Fruit fly (Drosophila melanogaster) whole organism, pupa: ENCODE measurements around the gene Acp98AB.

Experiments used
- CG10348 ChIP-seq: fragments of 200-800 bp; sonication (Bioruptor generic); IDR thresholded peaks from 2 replicates; pipeline ENCODE4 v1.3.6; 2022; ENCODE audit warnings: missing biosample characterization, missing genetic modification characterization
- CG13204 ChIP-seq: fragments of 200-800 bp; sonication (Bioruptor generic); optimal IDR thresholded peaks from 2 replicates; lab custom pipeline; 2018; ENCODE audit warnings: missing biosample characterization, mild to moderate bottlenecking, missing genetic modification characterization, moderate library complexity
- CG14655 ChIP-seq: fragments of 200-800 bp; sonication (Bioruptor generic); optimal IDR thresholded peaks from 3 replicates; lab custom pipeline; 2017; ENCODE audit warnings: mild to moderate bottlenecking, missing biosample characterization, missing genetic modification reagents, missing genetic modification characterization
- CG15710 ChIP-seq: fragments of 200-800 bp; sonication (Bioruptor generic); optimal IDR thresholded peaks from 2 replicates; lab custom pipeline; 2018; ENCODE audit warnings: missing biosample characterization, mild to moderate bottlenecking, missing genetic modification characterization, moderate library complexity
- CG17806 ChIP-seq: fragments of 200-800 bp; sonication (Bioruptor generic); optimal IDR thresholded peaks from 2 replicates; lab custom pipeline; 2018; ENCODE audit warnings: missing biosample characterization, mild to moderate bottlenecking, missing genetic modification characterization, moderate library complexity
- CG32121 ChIP-seq: fragments of 200-800 bp; sonication (Bioruptor generic); IDR thresholded peaks from 2 replicates; pipeline ENCODE4 v1.3.6; 2022; ENCODE audit warnings: missing biosample characterization, missing genetic modification characterization
- CG34367 ChIP-seq: fragments of 200-800 bp; sonication (Bioruptor generic); optimal IDR thresholded peaks from 2 replicates; lab custom pipeline; 2018; ENCODE audit warnings: missing biosample characterization, mild to moderate bottlenecking, missing genetic modification characterization
- CG4496 ChIP-seq: fragments of 200-800 bp; sonication (Bioruptor generic); IDR thresholded peaks from 3 replicates; pipeline ENCODE4 v1.3.6; 2022; ENCODE audit warnings: missing biosample characterization, missing genetic modification characterization
- CG8159 ChIP-seq: fragments of 200-800 bp; sonication (Bioruptor generic); optimal IDR thresholded peaks from 3 replicates; lab custom pipeline; 2018; ENCODE audit warnings: missing biosample characterization, mild to moderate bottlenecking, missing genetic modification characterization, moderate library complexity
- CG8301 ChIP-seq: fragments of 200-800 bp; sonication (Bioruptor generic); optimal IDR thresholded peaks from 2 replicates; lab custom pipeline; 2018; ENCODE audit warnings: missing biosample characterization, mild to moderate bottlenecking, missing genetic modification characterization
- CG9948 ChIP-seq: fragments of 200-800 bp; sonication (Bioruptor generic); optimal IDR thresholded peaks from 2 replicates; lab custom pipeline; 2018; ENCODE audit warnings: missing biosample characterization, mild to moderate bottlenecking, missing genetic modification characterization, moderate library complexity
- D1 ChIP-seq: fragments of 200-800 bp; sonication (Bioruptor generic); optimal IDR thresholded peaks from 2 replicates; lab custom pipeline; 2018; ENCODE audit warnings: missing biosample characterization, mild to moderate bottlenecking, missing genetic modification characterization, moderate library complexity
- EcR ChIP-seq: fragments of 200-800 bp; sonication (Bioruptor generic); optimal IDR thresholded peaks from 3 replicates; lab custom pipeline; 2019; ENCODE audit warnings: missing biosample characterization, missing genetic modification characterization, mild to moderate bottlenecking, moderate library complexity, missing genetic modification reagents
- Ets98B ChIP-seq: fragments of 200-800 bp; sonication (Bioruptor generic); IDR thresholded peaks from 2 replicates; pipeline ENCODE4 v1.3.6; 2022; ENCODE audit warnings: missing biosample characterization, missing genetic modification characterization
- Pif1A ChIP-seq: fragments of 200-800 bp; sonication (Bioruptor generic); optimal IDR thresholded peaks from 3 replicates; lab custom pipeline; 2016; ENCODE audit warnings: missing biosample characterization, missing genetic modification characterization
- Pif1B ChIP-seq: fragments of 200-800 bp; sonication (Bioruptor generic); optimal IDR thresholded peaks from 3 replicates; lab custom pipeline; 2016; ENCODE audit warnings: missing biosample characterization, missing genetic modification characterization
- Snoo ChIP-seq: fragments of 200-800 bp; sonication (Bioruptor generic); optimal IDR thresholded peaks from 3 replicates; lab custom pipeline; 2017; ENCODE audit warnings: missing biosample characterization, mild to moderate bottlenecking, missing genetic modification characterization, inconsistent platforms
- fd96Ca ChIP-seq: fragments of 200-800 bp; sonication (Bioruptor generic); IDR thresholded peaks from 3 replicates; pipeline ENCODE4 v1.3.6; 2022; ENCODE audit warnings: missing biosample characterization, missing genetic modification characterization
- gl ChIP-seq: fragments of 200-800 bp; sonication (Bioruptor generic); optimal IDR thresholded peaks from 2 replicates; lab custom pipeline; 2018; ENCODE audit warnings: missing biosample characterization, mild to moderate bottlenecking, missing genetic modification characterization
- rn ChIP-seq: fragments of 200-800 bp; sonication (Bioruptor generic); IDR thresholded peaks from 2 replicates; pipeline ENCODE4 v1.3.6; 2022; ENCODE audit warnings: missing biosample characterization, missing genetic modification characterization

The Acp98AB gene

DNA sequence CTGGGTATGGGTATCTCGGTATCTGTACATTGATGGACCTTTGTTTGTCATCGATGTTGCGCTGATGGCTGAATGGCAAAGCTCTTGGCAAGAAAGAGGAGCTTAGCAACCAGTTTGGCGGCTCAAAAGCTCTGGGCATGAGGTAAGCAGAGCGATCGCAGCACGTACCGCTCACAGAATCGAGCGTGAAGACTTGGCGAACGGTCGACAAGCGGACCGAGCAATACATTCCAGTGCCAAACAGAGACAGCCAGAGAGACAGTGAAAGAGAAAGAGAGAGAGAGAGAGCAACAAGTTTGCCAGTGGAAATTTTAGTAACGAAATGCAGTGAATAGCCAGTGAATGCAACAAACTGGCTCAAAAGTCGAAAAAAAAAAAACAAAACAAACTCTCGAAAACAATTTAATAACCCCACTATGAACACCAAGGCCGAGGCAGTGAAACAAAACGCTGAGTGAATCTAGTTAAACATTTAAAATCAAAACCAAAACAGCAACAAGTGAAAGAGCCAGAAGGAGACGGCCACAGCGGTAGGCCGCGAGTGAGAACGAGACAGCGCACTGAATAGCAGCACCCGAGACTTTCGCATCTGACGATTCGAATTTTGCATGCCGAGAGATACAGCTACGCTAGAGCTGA is 41.8 kb downstream of the Acp98AB start, which contains the start of gene Ets98B:
Gene Ets98B, plus strand, starts transcription at position 172 of the 639 bp plus-strand sequence.
- TF ChIP-seq CG9948 (tag; lab: Kevin White, UChicago) (no peak), Ets98B (GFP tag; lab: Robert Waterston, UW) (0 out of 2 replicates have a peak, but pooled peaks have one; percentile 52), CG4496 (GFP tag; lab: Robert Waterston, UW) (peak; percentile 71), Pif1B (GFP tag; lab: Kevin White, UChicago) (peak; percentile 30), Snoo (tag; lab: Kevin White, UChicago) (no peak), fd96Ca (0 out of 3 replicates have a peak, but pooled peaks have one; percentile 30), CG10348 (no peak), CG13204 (peak; percentile 43), CG8159 (tag; lab: Kevin White, UChicago) (peak; percentile 17)

DNA sequence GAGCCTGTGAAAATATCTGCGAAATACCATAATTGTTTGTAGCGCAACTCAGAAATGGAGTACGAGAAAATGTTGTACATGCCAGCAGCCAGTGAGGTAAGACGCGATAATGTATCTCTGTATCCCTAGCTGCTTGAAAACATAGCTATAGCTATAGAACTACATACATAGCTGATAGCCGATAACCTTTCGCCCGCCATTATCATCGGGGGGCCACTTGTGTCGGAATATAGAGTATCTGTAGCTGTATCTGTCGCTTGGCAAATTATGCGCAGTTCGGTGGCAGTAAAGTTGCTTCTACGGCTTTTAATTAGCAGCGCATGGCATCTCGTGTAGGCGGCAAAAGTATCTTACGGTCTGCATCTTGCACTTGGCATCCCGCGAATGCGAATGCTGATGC is 42.4 kb downstream of the Acp98AB start:
- TF ChIP-seq CG15710 (tag; lab: Kevin White, UChicago) (no peak), CG34367 (tag; lab: Kevin White, UChicago) (no peak), Ets98B (GFP tag; lab: Robert Waterston, UW) (no peak), CG9948 (tag; lab: Kevin White, UChicago) (no peak), Pif1A (GFP tag; lab: Kevin White, UChicago) (no peak), gl (no peak), EcR (GFP tag; lab: Kevin White, UChicago) (no peak), CG14655 (GFP tag; lab: Kevin White, UChicago) (no peak), CG13204 (no peak), CG17806 (tag; lab: Kevin White, UChicago) (no peak), CG32121 (GFP tag; lab: Robert Waterston, UW) (no peak), CG8301 (tag; lab: Kevin White, UChicago) (no peak), Snoo (tag; lab: Kevin White, UChicago) (no peak), CG8159 (tag; lab: Kevin White, UChicago) (no peak)

DNA sequence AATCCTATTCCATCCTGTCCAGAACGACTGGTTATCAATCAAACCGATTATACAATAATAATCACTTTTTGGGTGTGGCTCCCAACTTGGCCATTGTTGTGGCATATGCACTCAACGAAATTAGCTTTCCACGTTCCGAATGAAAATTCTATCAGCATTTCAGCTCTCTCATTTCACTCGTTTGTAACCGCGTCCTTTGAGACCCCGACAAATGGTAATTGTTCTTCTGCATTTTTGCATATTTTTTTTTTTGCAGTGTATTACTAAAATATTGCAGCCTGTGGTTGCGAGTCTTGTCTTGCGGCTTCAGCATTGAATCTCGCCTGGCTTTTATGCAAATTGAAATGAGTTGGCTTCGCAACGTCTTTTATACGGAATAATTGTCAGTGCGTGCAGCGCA is 43.6 kb downstream of the Acp98AB start:
- TF ChIP-seq CG8301 (tag; lab: Kevin White, UChicago) (peak; percentile 2), rn (GFP tag; lab: Robert Waterston, UW) (0 out of 2 replicates have a peak, but pooled peaks have one; percentile 10), Pif1B (GFP tag; lab: Kevin White, UChicago) (no peak), CG4496 (GFP tag; lab: Robert Waterston, UW) (peak; percentile 79), fd96Ca (peak; percentile 52; the same call in 2 of the 3 replicates), CG17806 (tag; lab: Kevin White, UChicago) (peak; percentile 19), CG14655 (GFP tag; lab: Kevin White, UChicago) (peak; percentile 33), Snoo (tag; lab: Kevin White, UChicago) (peak; percentile 0), CG34367 (tag; lab: Kevin White, UChicago) (no peak), Ets98B (GFP tag; lab: Robert Waterston, UW) (peak; percentile 88)

DNA sequence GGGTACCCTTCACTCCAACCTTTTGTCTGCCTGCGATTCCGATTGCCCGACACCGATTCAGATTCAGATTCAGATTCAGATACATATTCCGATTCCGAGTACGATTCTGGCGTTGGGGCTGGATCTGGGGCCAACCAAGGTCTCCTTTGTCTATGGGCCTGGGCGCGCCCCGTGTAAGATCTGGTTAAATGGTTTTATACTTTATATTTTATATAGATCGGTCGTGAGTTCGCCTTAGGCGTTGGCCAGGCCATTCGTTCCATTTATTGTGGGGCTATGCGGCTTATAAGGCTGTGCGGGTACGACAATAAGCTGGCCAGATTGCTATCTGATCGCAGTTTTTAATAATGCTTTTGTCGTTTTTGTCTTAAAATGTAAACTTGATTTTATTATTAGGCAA is 45.3 kb downstream of the Acp98AB start:
- TF ChIP-seq D1 (tag; lab: Kevin White, UChicago) (no peak), CG8301 (tag; lab: Kevin White, UChicago) (no peak), Pif1B (GFP tag; lab: Kevin White, UChicago) (no peak), CG4496 (GFP tag; lab: Robert Waterston, UW) (no peak), CG17806 (tag; lab: Kevin White, UChicago) (no peak), CG9948 (tag; lab: Kevin White, UChicago) (no peak), gl (no peak), CG10348 (no peak)

DNA sequence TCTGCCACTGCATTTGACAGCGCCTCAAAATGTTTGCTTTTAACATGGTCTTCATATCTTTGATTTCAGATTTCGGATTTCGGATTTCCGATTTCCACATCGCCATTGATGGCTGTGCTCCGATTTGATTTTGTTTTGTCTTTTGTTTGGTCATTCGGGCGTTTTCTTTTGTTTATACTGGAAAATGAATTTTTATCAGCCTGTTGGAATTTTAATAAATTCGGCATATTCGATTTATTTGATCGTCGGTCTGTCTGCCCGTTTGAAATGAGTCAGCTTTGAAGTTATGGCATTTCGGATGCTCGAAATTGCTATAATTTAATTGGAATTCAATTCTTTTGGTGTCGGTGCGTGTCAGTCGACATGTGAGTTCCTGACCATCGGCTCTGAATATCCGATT is 46.0 kb downstream of the Acp98AB start:
- TF ChIP-seq gl (no peak), D1 (tag; lab: Kevin White, UChicago) (no peak), CG17806 (tag; lab: Kevin White, UChicago) (no peak), CG4496 (GFP tag; lab: Robert Waterston, UW) (no peak)
